Fruit fly (Drosophila melanogaster) Kc167 (cell line): Measurements from ENCODE around the gene CG10702.

Source experiments
- Myc ChIP-seq: fragments of >200 bp; optimal IDR thresholded peaks from 2 replicates; lab custom pipeline; 2017; ENCODE audit warnings: missing external identifiers
- Sin3A ChIP-seq: fragments of >200 bp; optimal IDR thresholded peaks from 2 replicates; lab custom pipeline; 2018; ENCODE audit warnings: missing external identifiers
- h ChIP-seq: fragments of >200 bp; optimal IDR thresholded peaks from 3 replicates; lab custom pipeline; 2018; ENCODE audit warnings: missing external identifiers
- insv ChIP-seq: fragments of >200 bp; optimal IDR thresholded peaks from 3 replicates; lab custom pipeline; 2018; ENCODE audit warnings: missing external identifiers
- psq ChIP-seq: fragments of >200 bp; optimal IDR thresholded peaks from 2 replicates; lab custom pipeline; 2017; ENCODE audit warnings: missing external identifiers
- ttk ChIP-seq: sonication (Bioruptor generic); optimal IDR thresholded peaks from 2 replicates; lab custom pipeline; 2017; ENCODE audit warnings: missing external identifiers

The CG10702 gene

dm6 chr2L:19064706-19065105 lies 4.9 kb downstream of the CG10702 start, which contains the start of gene CG17343:
Gene CG17343 (plus strand): TSS chr2L:19064929.
- no peak for TF ChIP-seq Sin3A (lab: Kevin White, UChicago)

- TF ChIP-seq psq (lab: Kevin White, UChicago) (no peak), ttk (lab: Kevin White, UChicago) (no peak), Myc (lab: Kevin White, UChicago) (no peak), insv (lab: Kevin White, UChicago) (no peak), Sin3A (lab: Kevin White, UChicago) (no peak), h (no peak)
Observed at dm6 chr2L:19063090-19063692, 6.5 kb downstream of the CG10702 start, which contains the start of gene Dus4. Gene Dus4 (plus strand): TSS chr2L:19063295.

- TF ChIP-seq insv (lab: Kevin White, UChicago): no peak
- no peak for TF ChIP-seq h
- TF ChIP-seq ttk (lab: Kevin White, UChicago): no peak
- no peak for TF ChIP-seq psq (lab: Kevin White, UChicago)
- TF ChIP-seq Sin3A (lab: Kevin White, UChicago): no peak
- TF ChIP-seq Myc (lab: Kevin White, UChicago): no peak
Observed at dm6 chr2L:19058916-19059315, 10.7 kb downstream of the CG10702 start, which contains the start of gene Phlpp. Gene Phlpp (plus strand): TSS chr2L:19059129.

- TF ChIP-seq insv (lab: Kevin White, UChicago) (no peak), ttk (lab: Kevin White, UChicago) (no peak), Sin3A (lab: Kevin White, UChicago) (no peak)
Observed at dm6 chr2L:19057799-19058198, 11.9 kb downstream of the CG10702 start.

- TF ChIP-seq insv (lab: Kevin White, UChicago): no peak
Observed at dm6 chr2L:19054516-19054887, 15.1 kb downstream of the CG10702 start.

dm6 chr2L:19053860-19054515 lies 15.7 kb downstream of the CG10702 start, which contains the start of gene CG10492:
Gene CG10492 (plus strand): TSS chr2L:19054078.
- TF ChIP-seq insv (lab: Kevin White, UChicago) (no peak), ttk (lab: Kevin White, UChicago) (no peak)

- no peak for TF ChIP-seq h
- TF ChIP-seq insv (lab: Kevin White, UChicago): no peak
- TF ChIP-seq ttk (lab: Kevin White, UChicago): no peak
- no peak for TF ChIP-seq Sin3A (lab: Kevin White, UChicago)
- no peak for TF ChIP-seq Myc (lab: Kevin White, UChicago)
- TF ChIP-seq psq (lab: Kevin White, UChicago): no peak
Observed at dm6 chr2L:19051534-19052100, 18.0 kb downstream of the CG10702 start, which contains the start of gene Rpn3. Gene Rpn3 (plus strand): TSS chr2L:19051790.

dm6 chr2L:19048912-19049311 lies 20.7 kb downstream of the CG10702 start, which contains the start of gene CG10470:
Gene CG10470 (plus strand): TSS chr2L:19049076.
- TF ChIP-seq Sin3A (lab: Kevin White, UChicago): no peak
- TF ChIP-seq ttk (lab: Kevin White, UChicago): no peak
- no peak for TF ChIP-seq psq (lab: Kevin White, UChicago)
- TF ChIP-seq Myc (lab: Kevin White, UChicago): no peak
- TF ChIP-seq h: no peak
- TF ChIP-seq insv (lab: Kevin White, UChicago): no peak

- TF ChIP-seq psq (lab: Kevin White, UChicago) (no peak), h (no peak), Myc (lab: Kevin White, UChicago) (no peak)
Observed at dm6 chr2L:19045111-19045560, 24.5 kb downstream of the CG10702 start, which contains the start of the genes Ttc19 and Acn. Gene Ttc19 (minus strand): TSS chr2L:19045148. Gene Acn (plus strand): TSS chr2L:19045355.

dm6 chr2L:19041590-19041989 lies 28.1 kb downstream of the CG10702 start, which contains the start of gene Catsup:
Gene Catsup (plus strand): TSS chr2L:19041862.
- TF ChIP-seq Myc (lab: Kevin White, UChicago): no peak
- no peak for TF ChIP-seq ttk (lab: Kevin White, UChicago)
- no peak for TF ChIP-seq psq (lab: Kevin White, UChicago)
- TF ChIP-seq insv (lab: Kevin White, UChicago): no peak
- TF ChIP-seq Sin3A (lab: Kevin White, UChicago): no peak
- TF ChIP-seq h: no peak

- no peak for TF ChIP-seq Myc (lab: Kevin White, UChicago)
- TF ChIP-seq Sin3A (lab: Kevin White, UChicago): no peak
- no peak for TF ChIP-seq psq (lab: Kevin White, UChicago)
- TF ChIP-seq insv (lab: Kevin White, UChicago): no peak
- no peak for TF ChIP-seq ttk (lab: Kevin White, UChicago)
- no peak for TF ChIP-seq h
Observed at dm6 chr2L:19037455-19037854, 32.2 kb downstream of the CG10702 start.

dm6 chr2L:19037011-19037410 lies 32.6 kb downstream of the CG10702 start:
- no peak for TF ChIP-seq psq (lab: Kevin White, UChicago)
- no peak for TF ChIP-seq Myc (lab: Kevin White, UChicago)
- no peak for TF ChIP-seq insv (lab: Kevin White, UChicago)
- no peak for TF ChIP-seq Sin3A (lab: Kevin White, UChicago)
- TF ChIP-seq ttk (lab: Kevin White, UChicago): no peak
- TF ChIP-seq h: no peak
